Worm (Caenorhabditis elegans): ENCODE measurements around the gene F27D9.12.

DNA sequence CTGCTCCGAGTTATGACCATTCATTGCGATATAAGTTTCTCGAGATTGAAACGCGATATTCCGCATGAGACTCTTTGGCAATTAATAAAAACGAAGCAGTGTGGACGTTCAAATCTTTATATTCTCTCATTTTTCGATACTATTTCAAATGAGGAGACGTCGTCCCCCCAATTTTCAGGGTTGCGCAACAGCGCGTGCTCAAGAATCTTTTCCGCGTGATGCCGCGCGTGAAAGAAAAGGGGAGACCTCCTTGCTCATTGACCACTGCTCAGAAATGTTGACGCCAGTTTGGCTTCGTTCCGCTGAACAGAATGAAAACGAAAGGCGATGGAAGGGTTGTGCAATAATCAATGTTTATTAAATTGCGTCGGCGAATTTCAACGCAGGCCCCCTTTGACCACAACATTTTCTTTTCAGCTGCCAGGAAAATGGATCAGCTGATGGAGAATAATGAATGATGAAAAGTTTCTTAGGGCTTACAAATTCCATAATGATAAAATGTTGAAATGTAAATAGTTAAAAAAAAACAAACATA, 1.2 kb downstream of the F27D9.12 start:
- TF ChIP-seq snpc-4 (tag; optimal IDR thresholded peaks at IDR 0.05): no peak
- TF ChIP-seq mab-5 (tag; optimal IDR thresholded peaks at IDR 0.05): no peak
- TF ChIP-seq mdl-1 (tag; optimal IDR thresholded peaks at IDR 0.05): no peak
- TF ChIP-seq egl-27 (tag; optimal IDR thresholded peaks at IDR 0.05): no peak
- no peak for TF ChIP-seq zag-1 (tag; optimal IDR thresholded peaks at IDR 0.05)
- TF ChIP-seq ama-1 (optimal IDR thresholded peaks at IDR 0.05): no peak
- no peak for TF ChIP-seq aly-2 (tag; optimal IDR thresholded peaks at IDR 0.05)
- no peak for TF ChIP-seq dmd-4 (tag; optimal IDR thresholded peaks at IDR 0.05)
- TF ChIP-seq nhr-237 (tag; optimal IDR thresholded peaks at IDR 0.05): no peak
- no peak for TF ChIP-seq ceh-82 (tag; optimal IDR thresholded peaks at IDR 0.05)
- no peak for TF ChIP-seq nhr-25 (tag; optimal IDR thresholded peaks at IDR 0.05)
